Fruit fly (Drosophila melanogaster) whole organism, embryonic: ENCODE results near the gene drm.

ENCODE experiments used
- CG10366 ChIP-seq: fragments of 200-800 bp; sonication (Bioruptor generic); IDR thresholded peaks from 2 replicates; pipeline ENCODE4 v1.3.6; 2022; ENCODE audit warnings: missing biosample characterization, missing genetic modification characterization
- CG10431 ChIP-seq: fragments of 200-800 bp; sonication (Bioruptor generic); optimal IDR thresholded peaks from 3 replicates; lab custom pipeline; 2018; ENCODE audit warnings: missing biosample characterization, mild to moderate bottlenecking, missing genetic modification characterization
- CG11085 ChIP-seq: fragments of 200-800 bp; sonication (Bioruptor generic); IDR thresholded peaks from 2 replicates; pipeline ENCODE4 v1.3.6; 2022; ENCODE audit warnings: missing biosample characterization, missing genetic modification characterization
- CG11504 ChIP-seq: fragments of 200-800 bp; sonication (Bioruptor generic); optimal IDR thresholded peaks from 3 replicates; lab custom pipeline; 2019; ENCODE audit warnings: missing biosample characterization, mild to moderate bottlenecking, missing genetic modification characterization, moderate library complexity
- CG12299 ChIP-seq: fragments of 200-800 bp; sonication (Bioruptor generic); optimal IDR thresholded peaks from 2 replicates; lab custom pipeline; 2018; ENCODE audit warnings: missing biosample characterization, mild to moderate bottlenecking, missing genetic modification characterization
- CG12659 ChIP-seq: fragments of 200-800 bp; sonication (Bioruptor generic); optimal IDR thresholded peaks from 3 replicates; lab custom pipeline; 2017; ENCODE audit warnings: mild to moderate bottlenecking, missing biosample characterization, missing genetic modification reagents, missing genetic modification characterization
- CG13424 ChIP-seq: fragments of 200-800 bp; sonication (Bioruptor generic); optimal IDR thresholded peaks from 2 replicates; lab custom pipeline; 2019; ENCODE audit warnings: missing biosample characterization, mild to moderate bottlenecking, missing genetic modification characterization, moderate library complexity
- CG14667 ChIP-seq: fragments of 200-800 bp; sonication (Bioruptor generic); IDR thresholded peaks from 2 replicates; pipeline ENCODE4 v1.3.6; 2022; ENCODE audit warnings: missing biosample characterization, missing genetic modification characterization
- CG1647 ChIP-seq: fragments of 200-800 bp; sonication (Bioruptor generic); optimal IDR thresholded peaks from 3 replicates; lab custom pipeline; 2016; ENCODE audit warnings: missing biosample characterization, missing genetic modification characterization
- CG16813 ChIP-seq: fragments of 200-800 bp; sonication (Bioruptor generic); IDR thresholded peaks from 3 replicates; pipeline ENCODE4 v1.3.6; 2022; ENCODE audit warnings: missing biosample characterization, missing genetic modification characterization; ENCODE audit not compliant: partially characterized antibody
- CG17359 ChIP-seq: fragments of 200-800 bp; sonication (Bioruptor generic); optimal IDR thresholded peaks from 3 replicates; lab custom pipeline; 2018; ENCODE audit warnings: missing biosample characterization, mild to moderate bottlenecking, missing genetic modification characterization, moderate library complexity
- CG17385 ChIP-seq: fragments of 200-800 bp; sonication (Bioruptor generic); optimal IDR thresholded peaks from 3 replicates; lab custom pipeline; 2018; ENCODE audit warnings: missing biosample characterization, mild to moderate bottlenecking, missing genetic modification characterization
- CG18262 ChIP-seq: fragments of 200-800 bp; optimal IDR thresholded peaks from 3 replicates; lab custom pipeline; 2019; ENCODE audit warnings: missing biosample characterization, mild to moderate bottlenecking, missing genetic modification characterization, moderate library complexity
- CG32532 ChIP-seq: fragments of 200-800 bp; sonication (Bioruptor generic); IDR thresholded peaks from 2 replicates; pipeline ENCODE4 v1.3.6; 2022; ENCODE audit warnings: missing biosample characterization, missing genetic modification characterization
- CG4854 ChIP-seq: fragments of 200-800 bp; sonication (Bioruptor generic); optimal IDR thresholded peaks from 2 replicates; lab custom pipeline; 2016; ENCODE audit warnings: missing biosample characterization, missing genetic modification characterization, inconsistent platforms
- CG9215 ChIP-seq: fragments of 200-800 bp; sonication (Bioruptor generic); IDR thresholded peaks from 2 replicates; pipeline ENCODE4 v1.3.6; 2022; ENCODE audit warnings: missing biosample characterization, missing genetic modification characterization
- CG9797 ChIP-seq: fragments of 200-800 bp; sonication (Bioruptor generic); optimal IDR thresholded peaks from 3 replicates; lab custom pipeline; 2018; ENCODE audit warnings: missing biosample characterization, mild to moderate bottlenecking, missing genetic modification characterization
- Dbx ChIP-seq: fragments of 200-800 bp; sonication (Bioruptor generic); IDR thresholded peaks from 3 replicates; pipeline ENCODE4 v1.3.6; 2022; ENCODE audit warnings: missing biosample characterization, missing genetic modification characterization
- E2f2 ChIP-seq: fragments of 200-800 bp; sonication (Bioruptor generic); IDR thresholded peaks from 2 replicates; pipeline ENCODE4 v1.3.6; 2022; ENCODE audit warnings: missing biosample characterization, missing genetic modification characterization
- ERR ChIP-seq: fragments of 200-800 bp; sonication (Bioruptor generic); optimal IDR thresholded peaks from 2 replicates; lab custom pipeline; 2016; ENCODE audit warnings: missing biosample characterization, missing genetic modification characterization
- Fer1 ChIP-seq: fragments of 200-800 bp; sonication (Bioruptor generic); optimal IDR thresholded peaks from 2 replicates; lab custom pipeline; 2017; ENCODE audit warnings: missing biosample characterization, mild to moderate bottlenecking, missing genetic modification characterization
- Fer2 ChIP-seq: fragments of 200-800 bp; sonication (Bioruptor generic); optimal IDR thresholded peaks from 2 replicates; lab custom pipeline; 2018; ENCODE audit warnings: missing biosample characterization, mild to moderate bottlenecking, missing genetic modification characterization, moderate library complexity
- Gug ChIP-seq: fragments of 200-800 bp; sonication (Bioruptor generic); IDR thresholded peaks from 4 replicates; pipeline ENCODE4 v1.3.6; 2022; ENCODE audit warnings: missing biosample characterization, missing genetic modification characterization
- HLH4C ChIP-seq: fragments of 200-800 bp; sonication (Bioruptor generic); IDR thresholded peaks from 3 replicates; pipeline ENCODE4 v1.3.6; 2022; ENCODE audit warnings: missing biosample characterization, missing genetic modification characterization; ENCODE audit not compliant: partially characterized antibody
- Hsf ChIP-seq: fragments of 200-800 bp; sonication (Bioruptor generic); optimal IDR thresholded peaks from 3 replicates; lab custom pipeline; 2016; ENCODE audit warnings: missing biosample characterization, missing genetic modification characterization
- MBD-R2 ChIP-seq: fragments of 200-800 bp; sonication (Bioruptor generic); IDR thresholded peaks from 2 replicates; pipeline ENCODE4 v1.3.6; 2022; ENCODE audit warnings: missing biosample characterization, missing genetic modification characterization
- MESR4 ChIP-seq: fragments of 200-800 bp; sonication (Bioruptor generic); optimal IDR thresholded peaks from 2 replicates; lab custom pipeline; 2018; ENCODE audit warnings: missing biosample characterization, mild to moderate bottlenecking, missing genetic modification characterization, moderate library complexity
- MTF-1 ChIP-seq: fragments of 200-800 bp; sonication (Bioruptor generic); optimal IDR thresholded peaks from 2 replicates; lab custom pipeline; 2018; ENCODE audit warnings: missing biosample characterization, mild to moderate bottlenecking, missing genetic modification characterization, borderline replicate concordance
- Oli ChIP-seq: fragments of 200-800 bp; sonication (Bioruptor generic); optimal IDR thresholded peaks from 2 replicates; lab custom pipeline; 2018; ENCODE audit warnings: missing biosample characterization, mild to moderate bottlenecking, missing genetic modification characterization, moderate library complexity
- Rx ChIP-seq: fragments of 200-800 bp; sonication (Bioruptor generic); IDR thresholded peaks from 2 replicates; pipeline ENCODE4 v1.3.6; 2022; ENCODE audit warnings: missing biosample characterization, missing genetic modification characterization
- Sry-β ChIP-seq: fragments of 200-800 bp; sonication (Bioruptor generic); optimal IDR thresholded peaks from 2 replicates; lab custom pipeline; 2018; ENCODE audit warnings: missing biosample characterization, mild to moderate bottlenecking, missing genetic modification characterization, moderate library complexity
- Ssrp ChIP-seq: fragments of 200-800 bp; sonication (Bioruptor generic); optimal IDR thresholded peaks from 2 replicates; lab custom pipeline; 2018; ENCODE audit warnings: missing biosample characterization, mild to moderate bottlenecking, missing genetic modification characterization, moderate library complexity
- bab2 ChIP-seq: fragments of 200-800 bp; sonication (Bioruptor generic); optimal IDR thresholded peaks from 2 replicates; lab custom pipeline; 2016; ENCODE audit warnings: missing biosample characterization, missing genetic modification characterization
- bcd ChIP-seq: fragments of 200-800 bp; sonication (Bioruptor generic); optimal IDR thresholded peaks from 2 replicates; lab custom pipeline; 2017; ENCODE audit warnings: missing biosample characterization, mild to moderate bottlenecking, missing genetic modification characterization
- dysf ChIP-seq: fragments of 200-800 bp; sonication (Bioruptor generic); IDR thresholded peaks from 3 replicates; pipeline ENCODE4 v1.3.6; 2022; ENCODE audit warnings: missing biosample characterization, missing genetic modification characterization
- ems ChIP-seq: fragments of 200-800 bp; sonication (Bioruptor generic); optimal IDR thresholded peaks from 3 replicates; lab custom pipeline; 2016; ENCODE audit warnings: missing biosample characterization, missing genetic modification characterization
- esg ChIP-seq: fragments of 200-800 bp; sonication (Bioruptor generic); conservative IDR thresholded peaks from 2 replicates; pipeline ENCODE4 v1.3.6; 2022; ENCODE audit warnings: missing biosample characterization, missing genetic modification characterization
- eve ChIP-seq, 2 experiments: fragments of >200 bp; optimal IDR thresholded peaks; 2 replicates each; lab custom pipeline; 2017; ENCODE audit warnings: missing biosample characterization in 2 of 2, missing genetic modification characterization in 2 of 2
- gce ChIP-seq: fragments of 200-800 bp; sonication (Bioruptor generic); IDR thresholded peaks from 3 replicates; pipeline ENCODE4 v1.3.6; 2022; ENCODE audit warnings: missing biosample characterization, missing genetic modification characterization
- grau ChIP-seq: fragments of 200-800 bp; optimal IDR thresholded peaks from 3 replicates; lab custom pipeline; 2019; ENCODE audit warnings: missing biosample characterization, mild to moderate bottlenecking, missing genetic modification characterization, moderate library complexity
- hb ChIP-seq: fragments of 200-800 bp; sonication (Bioruptor generic); IDR thresholded peaks from 3 replicates; pipeline ENCODE4 v1.3.6; 2022; ENCODE audit warnings: missing biosample characterization, missing genetic modification characterization; ENCODE audit not compliant: partially characterized antibody
- otp ChIP-seq: fragments of 200-800 bp; sonication (Bioruptor generic); IDR thresholded peaks from 3 replicates; pipeline ENCODE4, ENCODE4 v1.3.6; 2022; ENCODE audit warnings: missing biosample characterization, missing genetic modification characterization
- pan ChIP-seq, 4 experiments: fragments of >200 bp in 3 of 4; fragments of 200-800 bp in 1 of 4; sonication (Bioruptor generic) in 1 of 4; optimal IDR thresholded peaks in 3 of 4; IDR thresholded peaks in 1 of 4; 2 replicates each; pipeline versions ENCODE4 v1.3.6 to Lab custom; 2017 to 2022; ENCODE audit warnings: missing biosample characterization in 2 of 4, missing genetic modification characterization in 2 of 4, mixed read lengths in 1 of 4
- scrt ChIP-seq: fragments of 200-800 bp; sonication (Bioruptor generic); optimal IDR thresholded peaks from 2 replicates; lab custom pipeline; 2018; ENCODE audit warnings: missing biosample characterization, mild to moderate bottlenecking, missing genetic modification characterization, moderate library complexity
- sna ChIP-seq: fragments of 200-800 bp; sonication (Bioruptor generic); IDR thresholded peaks from 2 replicates; pipeline ENCODE4 v1.3.6; 2022; ENCODE audit warnings: missing biosample characterization, missing genetic modification characterization; ENCODE audit not compliant: partially characterized antibody
- ttk ChIP-seq: fragments of 200-800 bp; sonication (Bioruptor generic); IDR thresholded peaks from 2 replicates; pipeline ENCODE4 v2.1.2; 2022; ENCODE audit warnings: missing biosample characterization, missing genetic modification characterization
- tup ChIP-seq: fragments of 200-800 bp; sonication (Bioruptor generic); optimal IDR thresholded peaks from 2 replicates; lab custom pipeline; 2016; ENCODE audit warnings: missing biosample characterization, mild to moderate bottlenecking, missing genetic modification characterization, moderate library complexity
- vvl ChIP-seq: fragments of 200-800 bp; sonication (Bioruptor generic); IDR thresholded peaks from 2 replicates; pipeline ENCODE4 v1.3.6; 2022; ENCODE audit warnings: missing biosample characterization, missing genetic modification characterization
- z ChIP-seq: fragments of 200-800 bp; sonication (Bioruptor generic); IDR thresholded peaks from 3 replicates; pipeline ENCODE4 v1.3.6; 2022; ENCODE audit warnings: missing biosample characterization, missing genetic modification characterization
- zfh1 ChIP-seq: fragments of 200-800 bp; sonication (Bioruptor generic); IDR thresholded peaks from 3 replicates; pipeline ENCODE4 v1.3.6; 2022; ENCODE audit warnings: missing biosample characterization, missing genetic modification characterization

drm gene

dm6 chr2L:3524729-3525181 lies 14.3 kb upstream of the drm start, which contains the start of gene CG8852 (continued):
- TF ChIP-seq CG12659: no peak
- TF ChIP-seq Oli: peak; percentile 51
- no peak for TF ChIP-seq MBD-R2 (GFP tag; lab: Robert Waterston, UW)
- no peak for TF ChIP-seq bab2 (GFP tag; lab: Kevin White, UChicago)
- no peak; the same call in 2 of the 3 replicates for TF ChIP-seq gce (GFP tag; lab: Robert Waterston, UW)
- no peak for TF ChIP-seq tup
- TF ChIP-seq grau (tag; lab: Kevin White, UChicago): no peak
- peak; percentile 3 for TF ChIP-seq CG17385 (GFP tag; lab: Kevin White, UChicago)
- TF ChIP-seq esg (GFP tag; lab: Robert Waterston, UW): peak; percentile 35; the same call in 1 of the 2 replicates
- TF ChIP-seq CG9797 (GFP tag; lab: Kevin White, UChicago): no peak
- 0 out of 3 replicates have a peak, but pooled peaks have one; percentile 17 for TF ChIP-seq Dbx (GFP tag; lab: Robert Waterston, UW)
- TF ChIP-seq z (GFP tag; lab: Robert Waterston, UW): no peak
- peak; percentile 31 for TF ChIP-seq bcd (GFP tag; lab: Kevin White, UChicago)
- no peak for TF ChIP-seq CG4854 (GFP tag; lab: Kevin White, UChicago)
- TF ChIP-seq HLH4C: no peak
- TF ChIP-seq CG12299 (tag; lab: Kevin White, UChicago): no peak
- no peak for TF ChIP-seq CG10431 (GFP tag; lab: Kevin White, UChicago)
- TF ChIP-seq CG11085: no peak
- no peak for TF ChIP-seq Sry-β (GFP tag; lab: Kevin White, UChicago)
- no peak for TF ChIP-seq CG14667
- no peak for TF ChIP-seq MTF-1 (GFP tag; lab: Kevin White, UChicago)
- TF ChIP-seq CG1647 (GFP tag; lab: Kevin White, UChicago): no peak
- no peak for TF ChIP-seq CG9215 (GFP tag; lab: Robert Waterston, UW)
- peak; percentile 57; the same call in 1 of the 3 replicates for TF ChIP-seq dysf
- no peak for TF ChIP-seq CG17359 (tag; lab: Kevin White, UChicago)
- TF ChIP-seq CG32532 (GFP tag; lab: Robert Waterston, UW): peak; percentile 58
- no peak for TF ChIP-seq hb (GFP tag; lab: Robert Waterston, UW)
- TF ChIP-seq Rx (GFP tag; lab: Robert Waterston, UW): no peak
- 0 out of 3 replicates have a peak, but pooled peaks have one; percentile 27 for TF ChIP-seq zfh1 (GFP tag; lab: Robert Waterston, UW)
- TF ChIP-seq MESR4 (GFP tag; lab: Kevin White, UChicago): no peak
- no peak; the same call in 1 of the 2 replicates for TF ChIP-seq vvl (GFP tag; lab: Robert Waterston, UW)
- TF ChIP-seq ttk (GFP tag; lab: Robert Waterston, UW): no peak
- peak; percentile 3 for TF ChIP-seq Fer2 (tag; lab: Kevin White, UChicago)
- peak; percentile 7 for TF ChIP-seq Ssrp (tag; lab: Kevin White, UChicago)
- TF ChIP-seq CG13424 (tag; lab: Kevin White, UChicago): peak; percentile 46
- no peak for TF ChIP-seq ERR (GFP tag; lab: Kevin White, UChicago)
- TF ChIP-seq Fer1 (GFP tag; lab: Kevin White, UChicago): no peak
- TF ChIP-seq Hsf (GFP tag; lab: Kevin White, UChicago): peak; percentile 11
- no peak for TF ChIP-seq CG18262 (tag; lab: Kevin White, UChicago)
- no peak for TF ChIP-seq pan (optimal IDR thresholded peaks at IDR 0.05; lab: Kevin White, UChicago)
- TF ChIP-seq pan (GFP tag; optimal IDR thresholded peaks at IDR 0.05 in 1 of 2, IDR thresholded peaks at IDR 0.05 in 1 of 2): peak in 1 of 2 experiments; percentile 47
- TF ChIP-seq E2f2 (GFP tag; lab: Robert Waterston, UW): 0 out of 2 replicates have a peak, but pooled peaks have one; percentile 34
- no peak for TF ChIP-seq otp (GFP tag; lab: Robert Waterston, UW)
- TF ChIP-seq eve (GFP tag; optimal IDR thresholded peaks at IDR 0.05; lab: Kevin White, UChicago): no peak
- TF ChIP-seq scrt (GFP tag; lab: Kevin White, UChicago): no peak
- no peak for TF ChIP-seq CG16813 (GFP tag; lab: Robert Waterston, UW)
- TF ChIP-seq sna: no peak
- no peak for TF ChIP-seq CG11504 (tag; lab: Kevin White, UChicago)
- TF ChIP-seq ems: no peak
- peak; percentile 28; the same call in 1 of the 2 replicates for TF ChIP-seq CG10366 (GFP tag; lab: Robert Waterston, UW)
- TF ChIP-seq Gug (GFP tag; lab: Robert Waterston, UW): 0 out of 4 replicates have a peak, but pooled peaks have one; percentile 34
